Worm (Caenorhabditis elegans) whole organism, young adult: Measurements from ENCODE around the gene F39D8.3.

Experiments used
- C06A6.2 ChIP-seq: fragments of 200-800 bp; sonication (Bioruptor generic); conservative IDR thresholded peaks from 2 replicates; pipeline ENCODE4 v1.3.6; 2022; ENCODE audit warnings: missing genetic modification characterization, missing compliant biosample characterization
- C17E4.6 ChIP-seq: fragments of 200-800 bp; sonication (Bioruptor generic); IDR thresholded peaks from 2 replicates; pipeline ENCODE4 v1.3.6; 2022; ENCODE audit warnings: missing genetic modification reagents, missing genetic modification characterization, missing compliant biosample characterization
- F22D6.2 ChIP-seq: sonication (generic microtip); optimal IDR thresholded peaks from 2 replicates; lab custom pipeline; 2016; ENCODE audit warnings: mild to moderate bottlenecking, missing genetic modification characterization, missing compliant biosample characterization
- F33H1.4 ChIP-seq: fragments of 200-800 bp; sonication (Bioruptor generic); IDR thresholded peaks from 2 replicates; pipeline ENCODE4 v1.3.6; 2022; ENCODE audit warnings: missing genetic modification reagents, missing genetic modification characterization, missing compliant biosample characterization
- F49E8.2 ChIP-seq: sonication (generic microtip); optimal IDR thresholded peaks from 3 replicates; lab custom pipeline; 2017; ENCODE audit warnings: missing genetic modification characterization, mild to moderate bottlenecking, missing compliant biosample characterization, antibody characterized with exemption, moderate library complexity; ENCODE audit not compliant: insufficient read depth
- F57A8.1 ChIP-seq: fragments of 200-800 bp; sonication (Bioruptor generic); optimal IDR thresholded peaks from 2 replicates; lab custom pipeline; 2018; ENCODE audit warnings: mild to moderate bottlenecking, missing genetic modification characterization, moderate library complexity, missing compliant biosample characterization
- K11D2.4 ChIP-seq: fragments of 200-800 bp; sonication (Bioruptor generic); IDR thresholded peaks from 2 replicates; pipeline ENCODE4 v1.3.6; 2022; ENCODE audit warnings: missing genetic modification reagents, missing genetic modification characterization, missing compliant biosample characterization
- T07F8.4 ChIP-seq: sonication (generic microtip); optimal IDR thresholded peaks from 2 replicates; lab custom pipeline; 2016; ENCODE audit warnings: mild to moderate bottlenecking, missing genetic modification characterization, moderate library complexity, missing compliant biosample characterization
- Y53G8AR.9 ChIP-seq: fragments of 200-800 bp; sonication (Bioruptor generic); conservative IDR thresholded peaks from 2 replicates; pipeline ENCODE4 v1.3.6; 2022; ENCODE audit warnings: missing genetic modification reagents, missing genetic modification characterization, missing compliant biosample characterization
- Y79H2A.3 ChIP-seq: fragments of 200-800 bp; sonication (Bioruptor generic); conservative IDR thresholded peaks from 2 replicates; pipeline ENCODE4 v1.3.6; 2022; ENCODE audit warnings: missing genetic modification reagents, missing genetic modification characterization, missing compliant biosample characterization
- ZK185.1 ChIP-seq: sonication (generic microtip); optimal IDR thresholded peaks from 2 replicates; lab custom pipeline; 2016; ENCODE audit warnings: mild to moderate bottlenecking, missing genetic modification characterization, missing compliant biosample characterization; ENCODE audit not compliant: poor library complexity, severe bottlenecking
- ama-1 ChIP-seq, 3 experiments: fragments of 150-350 bp in 1 of 3; sonication (generic microtip) in 2 of 3; optimal IDR thresholded peaks; 2 replicates each; lab custom pipeline; 2014 to 2018; ENCODE audit warnings: missing biosample characterization in 2 of 3, missing genetic modification characterization in 2 of 3, missing genetic modification reagents in 2 of 3
- aptf-3 ChIP-seq: fragments of 200-800 bp; sonication (Bioruptor generic); IDR thresholded peaks from 2 replicates; pipeline ENCODE4 v1.3.6; 2022; ENCODE audit warnings: missing genetic modification characterization, missing compliant biosample characterization
- attf-3 ChIP-seq: fragments of 200-800 bp; sonication (Bioruptor generic); conservative IDR thresholded peaks from 2 replicates; pipeline ENCODE4 v1.3.6; 2022; ENCODE audit warnings: missing genetic modification reagents, missing genetic modification characterization, missing compliant biosample characterization
- attf-6 ChIP-seq: fragments of 200-800 bp; sonication (Bioruptor generic); IDR thresholded peaks from 2 replicates; pipeline ENCODE4 v1.3.6; 2022; ENCODE audit warnings: missing genetic modification reagents, missing genetic modification characterization, missing compliant biosample characterization
- bed-1 ChIP-seq: fragments of 200-800 bp; sonication (Bioruptor generic); IDR thresholded peaks from 2 replicates; pipeline ENCODE4 v1.3.6; 2022; ENCODE audit warnings: missing genetic modification reagents, missing genetic modification characterization, missing compliant biosample characterization
- ceh-100 ChIP-seq: fragments of 200-800 bp; sonication (Bioruptor generic); IDR thresholded peaks from 2 replicates; pipeline ENCODE4 v1.3.6; 2022; ENCODE audit warnings: missing genetic modification reagents, missing genetic modification characterization, missing compliant biosample characterization
- ceh-40 ChIP-seq: fragments of 200-800 bp; sonication (Bioruptor generic); IDR thresholded peaks from 2 replicates; pipeline ENCODE4 v1.3.6; 2022; ENCODE audit warnings: missing genetic modification characterization, missing compliant biosample characterization
- egl-44 ChIP-seq: fragments of 200-800 bp; sonication (Bioruptor generic); IDR thresholded peaks from 2 replicates; pipeline ENCODE4 v1.3.6; 2022; ENCODE audit warnings: missing genetic modification reagents, missing genetic modification characterization, missing compliant biosample characterization
- ekl-4 ChIP-seq: fragments of 200-800 bp; sonication (Bioruptor generic); IDR thresholded peaks from 2 replicates; pipeline ENCODE4 v1.3.6; 2022; ENCODE audit warnings: missing genetic modification reagents, missing genetic modification characterization, missing compliant biosample characterization
- hlh-12 ChIP-seq: sonication (generic microtip); optimal IDR thresholded peaks from 2 replicates; lab custom pipeline; 2016; ENCODE audit warnings: missing genetic modification characterization, missing compliant biosample characterization
- hlh-26 ChIP-seq: fragments of 200-800 bp; sonication (Bioruptor generic); conservative IDR thresholded peaks from 2 replicates; pipeline ENCODE4 v1.3.6; 2022; ENCODE audit warnings: missing genetic modification reagents, missing genetic modification characterization, missing compliant biosample characterization
- hmg-1.2 ChIP-seq: fragments of 200-800 bp; sonication (Bioruptor generic); IDR thresholded peaks from 2 replicates; pipeline ENCODE4 v1.3.6; 2022; ENCODE audit warnings: missing genetic modification reagents, missing genetic modification characterization, missing compliant biosample characterization
- lag-1 ChIP-seq: fragments of 200-800 bp; sonication (Bioruptor generic); IDR thresholded peaks from 2 replicates; pipeline ENCODE4 v1.3.6; 2022; ENCODE audit warnings: missing genetic modification reagents, missing genetic modification characterization, missing compliant biosample characterization
- let-526 ChIP-seq: fragments of 200-800 bp; sonication (Bioruptor generic); IDR thresholded peaks from 2 replicates; pipeline ENCODE4 v1.3.6; 2022; ENCODE audit warnings: missing genetic modification reagents, missing genetic modification characterization, missing compliant biosample characterization
- lin-35 ChIP-seq, 3 experiments: fragments of 150-350 bp in 2 of 3; sonication (generic microtip) in 1 of 3; optimal IDR thresholded peaks; 2 replicates each; lab custom pipeline; 2014 to 2018; ENCODE audit warnings: missing biosample characterization in 3 of 3, missing genetic modification characterization in 3 of 3, missing genetic modification reagents in 3 of 3
- lin-54 ChIP-seq: fragments of 200-800 bp; sonication (Bioruptor generic); optimal IDR thresholded peaks from 2 replicates; lab custom pipeline; 2018; ENCODE audit warnings: mild to moderate bottlenecking, missing genetic modification characterization, missing compliant biosample characterization
- lir-1 ChIP-seq: fragments of 200-800 bp; sonication (Bioruptor generic); conservative IDR thresholded peaks from 2 replicates; pipeline ENCODE4 v1.3.6; 2022; ENCODE audit warnings: missing genetic modification reagents, missing genetic modification characterization, missing compliant biosample characterization
- lsy-27 ChIP-seq: sonication (generic microtip); optimal IDR thresholded peaks from 2 replicates; lab custom pipeline; 2017; ENCODE audit warnings: missing genetic modification characterization, mild to moderate bottlenecking, missing compliant biosample characterization, antibody characterized with exemption, missing genotype, borderline replicate concordance; ENCODE audit not compliant: insufficient read depth
- madf-10 ChIP-seq: sonication (generic microtip); optimal IDR thresholded peaks from 2 replicates; lab custom pipeline; 2016; ENCODE audit warnings: mild to moderate bottlenecking, missing genetic modification characterization, missing compliant biosample characterization
- madf-8 ChIP-seq: fragments of 200-800 bp; sonication (Bioruptor generic); conservative IDR thresholded peaks from 2 replicates; pipeline ENCODE4 v1.3.6; 2022; ENCODE audit warnings: missing genetic modification reagents, missing genetic modification characterization, missing compliant biosample characterization
- mes-4 ChIP-seq: sonication (generic microtip); optimal IDR thresholded peaks from 2 replicates; lab custom pipeline; 2016; ENCODE audit warnings: missing genotype, missing genetic modification characterization, missing compliant biosample characterization
- mxl-1 ChIP-seq: sonication (generic microtip); optimal IDR thresholded peaks from 2 replicates; lab custom pipeline; 2016; ENCODE audit warnings: missing genetic modification characterization, missing compliant biosample characterization
- nfya-2 ChIP-seq: fragments of 200-800 bp; sonication (Bioruptor generic); IDR thresholded peaks from 2 replicates; pipeline ENCODE4 v1.3.6; 2022; ENCODE audit warnings: missing genetic modification reagents, missing genetic modification characterization, missing compliant biosample characterization
- nhr-27 ChIP-seq: fragments of 200-800 bp; sonication (Bioruptor generic); optimal IDR thresholded peaks from 2 replicates; lab custom pipeline; 2018; ENCODE audit warnings: mild to moderate bottlenecking, missing genetic modification characterization, moderate library complexity, missing compliant biosample characterization
- nhr-80 ChIP-seq: sonication (generic microtip); optimal IDR thresholded peaks from 2 replicates; lab custom pipeline; 2016; ENCODE audit warnings: missing genetic modification characterization, missing compliant biosample characterization
- nhr-90 ChIP-seq: sonication (generic microtip); optimal IDR thresholded peaks from 2 replicates; lab custom pipeline; 2016; ENCODE audit warnings: missing genotype, mild to moderate bottlenecking, missing genetic modification characterization, missing compliant biosample characterization
- pha-4 ChIP-seq: fragments of 150-350 bp; sonication (generic microtip); optimal IDR thresholded peaks from 2 replicates; lab custom pipeline; 2014; ENCODE audit warnings: missing biosample characterization, missing genetic modification reagents, missing genetic modification characterization
- rec-8 ChIP-seq, 2 experiments: sonication (generic microtip); optimal IDR thresholded peaks; 2 replicates each; lab custom pipeline; 2016; ENCODE audit warnings: mild to moderate bottlenecking in 2 of 2, missing genetic modification characterization in 2 of 2, missing genetic modification reagents in 2 of 2, missing genotype in 2 of 2, missing biosample characterization in 1 of 2, missing compliant biosample characterization in 1 of 2, moderate library complexity in 1 of 2
- snpc-1.1 ChIP-seq: sonication (generic microtip); optimal IDR thresholded peaks from 2 replicates; lab custom pipeline; 2017; ENCODE audit warnings: missing genetic modification characterization, mild to moderate bottlenecking, missing compliant biosample characterization, antibody characterized with exemption, moderate library complexity, missing genotype, missing genetic modification reagents; ENCODE audit not compliant: insufficient read depth
- snpc-4 ChIP-seq, 5 experiments: fragments of 150-350 bp in 1 of 5; sonication (generic microtip) in 4 of 5; optimal IDR thresholded peaks; 2 replicates each; lab custom pipeline; 2014 to 2018; ENCODE audit warnings: missing genetic modification characterization in 5 of 5, missing biosample characterization in 3 of 5, antibody characterized with exemption in 2 of 5, mild to moderate bottlenecking in 2 of 5, missing compliant biosample characterization in 2 of 5, missing genotype in 2 of 5, moderate library complexity in 2 of 5, missing genetic modification reagents in 1 of 5
- unc-130 ChIP-seq: sonication (generic microtip); optimal IDR thresholded peaks from 2 replicates; lab custom pipeline; 2016; ENCODE audit warnings: missing genetic modification reagents, missing genetic modification characterization, missing compliant biosample characterization
- xnd-1 ChIP-seq: sonication (generic microtip); optimal IDR thresholded peaks from 2 replicates; lab custom pipeline; 2016; ENCODE audit warnings: missing genotype, missing genetic modification reagents, missing genetic modification characterization, missing compliant biosample characterization
- zfh-2 ChIP-seq: fragments of 200-800 bp; sonication (Bioruptor generic); conservative IDR thresholded peaks from 2 replicates; pipeline ENCODE4 v1.3.6; 2022; ENCODE audit warnings: missing genetic modification reagents, missing genetic modification characterization, missing compliant biosample characterization
- ztf-18 ChIP-seq: sonication (generic microtip); optimal IDR thresholded peaks from 2 replicates; lab custom pipeline; 2016; ENCODE audit warnings: missing genotype, mild to moderate bottlenecking, missing genetic modification characterization, missing compliant biosample characterization
- ztf-22 ChIP-seq: fragments of 200-800 bp; sonication (Bioruptor generic); optimal IDR thresholded peaks from 2 replicates; lab custom pipeline; 2018; ENCODE audit warnings: mild to moderate bottlenecking, missing genetic modification characterization, moderate library complexity, missing compliant biosample characterization
- ztf-6 ChIP-seq: fragments of 200-800 bp; sonication (Bioruptor generic); IDR thresholded peaks from 2 replicates; pipeline ENCODE4 v1.3.6; 2022; ENCODE audit warnings: missing genetic modification reagents, missing genetic modification characterization, missing compliant biosample characterization

Gene F39D8.3

ce11 chrX:15385807-15386349, 34.9 kb upstream of the F39D8.3 start (continued):
- TF ChIP-seq lin-35 (GFP tag; optimal IDR thresholded peaks at IDR 0.05; lab: Kevin White, UChicago) (peak in 1 of 3 experiments; percentile 39), Y53G8AR.9 (GFP tag; lab: Robert Waterston, UW) (no peak), pha-4 (tag; lab: Kevin White, UChicago) (no peak), hlh-12 (tag; lab: Kevin White, UChicago) (no peak), ZK185.1 (tag; lab: Kevin White, UChicago) (no peak), aptf-3 (GFP tag; lab: Robert Waterston, UW) (no peak), ztf-22 (no peak), C17E4.6 (no peak), madf-8 (GFP tag; lab: Robert Waterston, UW) (no peak), zfh-2 (GFP tag; lab: Robert Waterston, UW) (0 out of 2 replicates have a peak, but pooled peaks have one; percentile 38), mxl-1 (tag; lab: Kevin White, UChicago) (no peak), hlh-26 (no peak), ama-1 (optimal IDR thresholded peaks at IDR 0.05; lab: Kevin White, UChicago) (no peak), ama-1 (GFP tag; optimal IDR thresholded peaks at IDR 0.05; lab: Kevin White, UChicago) (peak in 1 of 2 experiments; percentile 8), C06A6.2 (GFP tag; lab: Robert Waterston, UW) (no peak), F22D6.2 (tag; lab: Kevin White, UChicago) (no peak), snpc-1.1 (tag; lab: Kevin White, UChicago) (no peak), F33H1.4 (GFP tag; lab: Robert Waterston, UW) (no peak), unc-130 (no peak), lag-1 (GFP tag; lab: Robert Waterston, UW) (no peak), hmg-1.2 (GFP tag; lab: Robert Waterston, UW) (peak; percentile 31; the same call in 1 of the 2 replicates), madf-10 (tag; lab: Kevin White, UChicago) (no peak), K11D2.4 (GFP tag; lab: Robert Waterston, UW) (0 out of 2 replicates have a peak, but pooled peaks have one; percentile 22), nhr-90 (tag; lab: Kevin White, UChicago) (no peak), attf-3 (no peak), snpc-4 (GFP tag; optimal IDR thresholded peaks at IDR 0.05; lab: Kevin White, UChicago) (no peak), snpc-4 (tag; optimal IDR thresholded peaks at IDR 0.05; lab: Kevin White, UChicago) (no peak), rec-8 (tag; optimal IDR thresholded peaks at IDR 0.05; lab: Kevin White, UChicago) (no peak), lir-1 (GFP tag; lab: Robert Waterston, UW) (no peak), T07F8.4 (tag; lab: Kevin White, UChicago) (no peak), nhr-27 (no peak), ztf-6 (GFP tag; lab: Robert Waterston, UW) (no peak), Y79H2A.3 (GFP tag; lab: Robert Waterston, UW) (no peak), egl-44 (GFP tag; lab: Robert Waterston, UW) (no peak), mes-4 (tag; lab: Kevin White, UChicago) (no peak), lsy-27 (tag; lab: Kevin White, UChicago) (no peak), bed-1 (no peak), let-526 (no peak), F57A8.1 (GFP tag; lab: Kevin White, UChicago) (no peak), nhr-80 (tag; lab: Kevin White, UChicago) (no peak), xnd-1 (tag; lab: Kevin White, UChicago) (no peak), lin-54 (GFP tag; lab: Kevin White, UChicago) (no peak), ztf-18 (tag; lab: Kevin White, UChicago) (no peak), ceh-40 (GFP tag; lab: Robert Waterston, UW) (no peak), ekl-4 (GFP tag; lab: Robert Waterston, UW) (no peak), ceh-100 (GFP tag; lab: Robert Waterston, UW) (no peak), attf-6 (no peak), nfya-2 (no peak), F49E8.2 (tag; lab: Kevin White, UChicago) (no peak)
